Worm (Caenorhabditis elegans): ENCODE data around the gene Y45G12B.3.

Gene Y45G12B.3

ce11 chrV:2695935-2696334 is at the start of gene Y45G12B.3:
Y45G12B.3 (minus strand) TSS chrV:2696254.
- peak; percentile 86 for TF ChIP-seq set-16 (GFP tag; IDR thresholded peaks at IDR 0.05)
- 0 out of 2 replicates have a peak, but pooled peaks have one; percentile 35 for TF ChIP-seq egl-43 (GFP tag; IDR thresholded peaks at IDR 0.05)
- TF ChIP-seq nhr-48 (tag; optimal IDR thresholded peaks at IDR 0.05), result no peak
- no peak for TF ChIP-seq ceh-82 (tag; optimal IDR thresholded peaks at IDR 0.05)

DNA sequence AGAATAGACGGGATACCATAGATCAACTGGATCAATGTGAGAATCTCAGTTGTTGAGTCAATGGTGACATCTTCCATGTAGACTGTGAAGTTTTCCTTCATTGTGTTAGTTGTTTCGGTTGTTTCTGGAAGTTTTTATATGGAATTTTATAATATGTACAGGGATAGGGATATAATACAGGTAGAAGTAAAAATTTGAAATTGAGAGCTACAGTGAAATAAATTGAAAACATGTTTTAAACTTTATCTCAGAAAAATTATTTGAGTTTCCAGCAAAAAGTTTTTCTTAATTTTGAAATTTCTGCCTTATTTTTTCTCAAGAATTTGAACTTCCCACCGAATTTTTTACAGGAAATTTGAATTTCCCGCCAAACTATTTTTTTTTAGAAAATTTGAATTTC is 46.2 kb upstream of the Y45G12B.3 start, which contains the start of gene srg-62:
Gene srg-62 (minus strand): TSS at position 101 of the 400 bp plus-strand sequence.
- no peak for TF ChIP-seq zip-11 (GFP tag; IDR thresholded peaks at IDR 0.05)
- no peak for TF ChIP-seq dpl-1 (GFP tag; optimal IDR thresholded peaks at IDR 0.05)
- no peak for TF ChIP-seq lin-29 (GFP tag; IDR thresholded peaks at IDR 0.05)
- no peak for TF ChIP-seq nhr-25 (tag; optimal IDR thresholded peaks at IDR 0.05; ENCODE audit: borderline replicate concordance, insufficient read depth)
- no peak for TF ChIP-seq nhr-111 (GFP tag; optimal IDR thresholded peaks at IDR 0.05)
- TF ChIP-seq egl-43 (GFP tag; IDR thresholded peaks at IDR 0.05), result no peak
- no peak for TF ChIP-seq spr-3 (GFP tag; optimal IDR thresholded peaks at IDR 0.05)
- TF ChIP-seq ztf-7 (tag; optimal IDR thresholded peaks at IDR 0.05), result no peak
- TF ChIP-seq mes-2 (tag; optimal IDR thresholded peaks at IDR 0.05; ENCODE audit: poor library complexity, severe bottlenecking), result no peak
- TF ChIP-seq R02D3.7 (tag; optimal IDR thresholded peaks at IDR 0.05), result no peak
- TF ChIP-seq pha-4 (GFP tag; IDR thresholded peaks at IDR 0.05), result no peak
- no peak for TF ChIP-seq pha-4 (tag; optimal IDR thresholded peaks at IDR 0.05)
- no peak for TF ChIP-seq mdl-1 (tag; optimal IDR thresholded peaks at IDR 0.05)
- TF ChIP-seq nhr-76 (tag; optimal IDR thresholded peaks at IDR 0.05), result no peak
- no peak for TF ChIP-seq mdt-29 (GFP tag; IDR thresholded peaks at IDR 0.05)
- TF ChIP-seq cey-2 (tag; optimal IDR thresholded peaks at IDR 0.05; ENCODE audit: borderline replicate concordance, insufficient read depth), result no peak
- no peak for TF ChIP-seq ceh-32 (tag; optimal IDR thresholded peaks at IDR 0.05; ENCODE audit: poor library complexity)
- TF ChIP-seq aly-2 (tag; optimal IDR thresholded peaks at IDR 0.05), result no peak
- TF ChIP-seq daf-12 (tag; optimal IDR thresholded peaks at IDR 0.05), result no peak

DNA sequence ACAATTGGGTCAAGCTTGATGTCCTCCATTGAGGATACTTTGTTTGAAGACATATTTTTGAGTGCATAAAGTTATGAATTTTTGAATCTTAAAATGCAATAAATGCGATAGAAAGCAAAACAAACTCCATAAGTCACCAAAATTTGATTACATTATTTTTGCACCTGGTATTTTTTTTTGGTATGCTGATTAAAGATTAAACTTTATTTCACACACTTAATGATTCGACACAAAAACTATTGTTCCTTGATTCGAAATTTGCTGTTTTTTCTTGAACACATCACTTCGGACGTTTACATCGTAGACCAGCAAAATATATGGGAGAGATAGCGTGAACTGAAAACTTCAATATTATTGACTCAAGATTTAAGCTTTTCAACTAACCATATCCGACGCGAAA is 44.2 kb upstream of the Y45G12B.3 start, which contains the start of gene srg-61:
Gene srg-61 (minus strand): TSS at position 101 of the 400 bp plus-strand sequence.
- TF ChIP-seq vab-7 (GFP tag; IDR thresholded peaks at IDR 0.05), result no peak
- no peak for TF ChIP-seq dpl-1 (GFP tag; optimal IDR thresholded peaks at IDR 0.05)
- no peak for TF ChIP-seq lin-1 (GFP tag; IDR thresholded peaks at IDR 0.05)
- TF ChIP-seq nhr-6 (tag; optimal IDR thresholded peaks at IDR 0.05), result no peak
- no peak for TF ChIP-seq nhr-77 (tag; optimal IDR thresholded peaks at IDR 0.05)
- no peak for TF ChIP-seq T20F7.1 (GFP tag; optimal IDR thresholded peaks at IDR 0.05)
- no peak for TF ChIP-seq F10B5.3 (tag; optimal IDR thresholded peaks at IDR 0.05)
- TF ChIP-seq lim-7 (GFP tag; IDR thresholded peaks at IDR 0.05), result no peak
- TF ChIP-seq ama-1 (optimal IDR thresholded peaks at IDR 0.05), result no peak

ce11 chrV:2739607-2740006 is 43.6 kb upstream of the Y45G12B.3 start:
- peak; percentile 84 for TF ChIP-seq set-16 (GFP tag; IDR thresholded peaks at IDR 0.05)
- 0 out of 2 replicates have a peak, but pooled peaks have one; percentile 18 for TF ChIP-seq lim-7 (GFP tag; IDR thresholded peaks at IDR 0.05)
- no peak for TF ChIP-seq ceh-28 (tag; optimal IDR thresholded peaks at IDR 0.05)
- TF ChIP-seq aha-1 (tag), result peak; percentile 42
- 0 out of 2 replicates have a peak, but pooled peaks have one; percentile 23 for TF ChIP-seq Y48G9A.11 (GFP tag; IDR thresholded peaks at IDR 0.05)
- TF ChIP-seq dmd-8 (GFP tag; IDR thresholded peaks at IDR 0.05), result no peak
- no peak for TF ChIP-seq ZK337.2 (GFP tag; IDR thresholded peaks at IDR 0.05)

ce11 chrV:2738174-2738573 is 42.1 kb upstream of the Y45G12B.3 start, which contains the start of gene srg-56:
srg-56 (minus strand) TSS chrV:2738274.
- no peak for TF ChIP-seq mes-2 (tag; optimal IDR thresholded peaks at IDR 0.05; ENCODE audit: poor library complexity, severe bottlenecking)
- no peak for TF ChIP-seq ceh-20 (GFP tag; IDR thresholded peaks at IDR 0.05)
- no peak for TF ChIP-seq arid-1 (GFP tag; conservative IDR thresholded peaks at IDR 0.05)
- TF ChIP-seq nhr-102 (tag; optimal IDR thresholded peaks at IDR 0.05), result no peak
- TF ChIP-seq ceh-28 (tag; optimal IDR thresholded peaks at IDR 0.05), result no peak
- no peak for TF ChIP-seq mxl-2 (GFP tag; conservative IDR thresholded peaks at IDR 0.05)
- TF ChIP-seq D1046.2 (GFP tag; IDR thresholded peaks at IDR 0.05), result no peak
- no peak for TF ChIP-seq nhr-41 (GFP tag; IDR thresholded peaks at IDR 0.05)
